Worm (Caenorhabditis elegans) whole organism, L2 larva: ENCODE data around the gene E01G4.6.

Experiments
- F13H6.1 ChIP-seq: sonication (generic microtip); optimal IDR thresholded peaks from 2 replicates; lab custom pipeline; 2016; ENCODE audit warnings: missing genetic modification characterization, missing compliant biosample characterization
- alr-1 ChIP-seq: fragments of 150-350 bp; optimal IDR thresholded peaks from 2 replicates; lab custom pipeline; 2014; ENCODE audit warnings: missing biosample characterization, missing genetic modification characterization
- nhr-11 ChIP-seq: fragments of 150-350 bp; optimal IDR thresholded peaks from 2 replicates; lab custom pipeline; 2014; ENCODE audit warnings: missing biosample characterization, missing genetic modification characterization
- nhr-23 ChIP-seq: fragments of 150-350 bp; optimal IDR thresholded peaks from 2 replicates; lab custom pipeline; 2014; ENCODE audit warnings: missing biosample characterization, missing genetic modification reagents, missing genetic modification characterization
- nhr-25 ChIP-seq: fragments of 150-350 bp; sonication (generic microtip); optimal IDR thresholded peaks from 3 replicates; lab custom pipeline; 2014; ENCODE audit warnings: missing biosample characterization, missing genetic modification characterization
- zag-1 ChIP-seq: fragments of 150-350 bp; optimal IDR thresholded peaks from 2 replicates; lab custom pipeline; 2014; ENCODE audit warnings: missing biosample characterization, missing genetic modification characterization

DNA sequence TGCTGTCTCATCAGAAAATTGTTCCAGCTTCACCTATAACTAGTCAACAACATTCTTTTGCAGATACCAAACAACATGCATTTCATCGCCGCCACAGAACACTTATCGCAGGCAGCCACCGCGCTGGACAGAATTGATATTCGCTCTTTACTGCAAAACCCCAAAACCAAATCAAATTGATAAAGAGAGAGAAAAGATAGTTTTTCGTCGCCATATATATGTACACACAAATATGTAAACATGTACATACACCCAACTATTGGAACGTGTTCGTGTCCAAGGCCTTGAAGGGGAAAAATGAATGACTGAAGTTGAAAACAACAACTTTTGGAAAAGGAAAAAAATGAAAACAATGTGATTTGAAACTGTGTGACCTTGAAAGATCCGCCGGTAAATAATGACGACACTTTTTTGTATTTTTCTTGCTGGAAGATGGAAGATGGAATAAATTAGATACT lies 16.8 kb upstream of the E01G4.6 start:
- TF ChIP-seq F13H6.1 (tag; lab: Kevin White, UChicago) = no peak
- TF ChIP-seq zag-1 = no peak
- TF ChIP-seq alr-1 (tag; lab: Kevin White, UChicago) = no peak
- no peak for TF ChIP-seq nhr-23
- TF ChIP-seq nhr-11 = no peak
- TF ChIP-seq nhr-25 (tag; lab: Kevin White, UChicago) = peak; percentile 83
